Fruit fly (Drosophila melanogaster) Kc167 (cell line): Measurements from ENCODE around the gene TM9SF3.

Experiments
- insv ChIP-seq: fragments of >200 bp; optimal IDR thresholded peaks from 3 replicates; lab custom pipeline; 2018; ENCODE audit warnings: missing external identifiers
- psq ChIP-seq: fragments of >200 bp; optimal IDR thresholded peaks from 2 replicates; lab custom pipeline; 2017; ENCODE audit warnings: missing external identifiers
- ttk ChIP-seq: sonication (Bioruptor generic); optimal IDR thresholded peaks from 2 replicates; lab custom pipeline; 2017; ENCODE audit warnings: missing external identifiers

- TF ChIP-seq psq (lab: Kevin White, UChicago) (no peak), insv (lab: Kevin White, UChicago) (no peak), ttk (lab: Kevin White, UChicago) (no peak)
Observed at dm6 chr3L:5565051-5565688, 38.6 kb downstream of the TM9SF3 start, which contains the start of gene bc10.
